Worm (Caenorhabditis elegans) whole organism, L3 larva: ENCODE results near the gene T06C12.9.

Experiments
- elt-1 ChIP-seq: fragments of 150-350 bp; optimal IDR thresholded peaks from 2 replicates; lab custom pipeline; 2014; ENCODE audit warnings: missing biosample characterization, missing genetic modification characterization
- fos-1 ChIP-seq: fragments of 150-350 bp; optimal IDR thresholded peaks from 2 replicates; lab custom pipeline; 2014; ENCODE audit warnings: missing biosample characterization, missing genetic modification characterization
- mdl-1 ChIP-seq: fragments of 150-350 bp; optimal IDR thresholded peaks from 2 replicates; lab custom pipeline; 2014; ENCODE audit warnings: missing biosample characterization, missing genetic modification characterization
- nhr-11 ChIP-seq: fragments of 150-350 bp; optimal IDR thresholded peaks from 2 replicates; lab custom pipeline; 2014; ENCODE audit warnings: missing biosample characterization, missing genetic modification characterization
- nhr-12 ChIP-seq: fragments of 150-350 bp; optimal IDR thresholded peaks from 2 replicates; lab custom pipeline; 2014; ENCODE audit warnings: missing biosample characterization, missing genetic modification characterization
- nhr-28 ChIP-seq: fragments of 150-350 bp; optimal IDR thresholded peaks from 2 replicates; lab custom pipeline; 2014; ENCODE audit warnings: missing biosample characterization, missing genetic modification characterization
- pha-4 ChIP-seq: fragments of 150-350 bp; optimal IDR thresholded peaks from 2 replicates; lab custom pipeline; 2014; ENCODE audit warnings: missing biosample characterization, missing genetic modification reagents, missing genetic modification characterization
- unc-62 ChIP-seq: fragments of 150-350 bp; sonication (generic microtip); optimal IDR thresholded peaks from 4 replicates; lab custom pipeline; 2014; ENCODE audit warnings: missing biosample characterization, missing genetic modification reagents, missing genetic modification characterization
- ztf-11 ChIP-seq: fragments of 150-350 bp; optimal IDR thresholded peaks from 2 replicates; lab custom pipeline; 2014; ENCODE audit warnings: missing biosample characterization, missing genetic modification characterization
- ztf-4 ChIP-seq: fragments of 150-350 bp; optimal IDR thresholded peaks from 2 replicates; lab custom pipeline; 2014; ENCODE audit warnings: missing biosample characterization, missing genetic modification characterization

ce11 chrV:15911848-15912247, 26.0 kb upstream of the T06C12.9 start, which contains the start of gene F35E8.6:
- TF ChIP-seq elt-1 (tag; lab: Kevin White, UChicago) (no peak), ztf-11 (tag; lab: Kevin White, UChicago) (no peak), mdl-1 (tag; lab: Kevin White, UChicago) (no peak), nhr-11 (tag; lab: Kevin White, UChicago) (no peak), nhr-12 (tag; lab: Kevin White, UChicago) (no peak), nhr-28 (tag; lab: Kevin White, UChicago) (no peak), unc-62 (GFP tag; lab: Kevin White, UChicago) (no peak), fos-1 (tag; lab: Kevin White, UChicago) (no peak), pha-4 (tag; lab: Kevin White, UChicago) (no peak), ztf-4 (no peak)
